Fruit fly (Drosophila melanogaster) whole organism, embryonic: ENCODE data around the gene Rrp45.

ENCODE experiments used
- CG17359 ChIP-seq: fragments of 200-800 bp; sonication (Bioruptor generic); optimal IDR thresholded peaks from 3 replicates; lab custom pipeline; 2018; ENCODE audit warnings: missing biosample characterization, mild to moderate bottlenecking, missing genetic modification characterization, moderate library complexity
- kah ChIP-seq: fragments of 200-800 bp; sonication (Bioruptor generic); optimal IDR thresholded peaks from 2 replicates; lab custom pipeline; 2018; ENCODE audit warnings: missing biosample characterization, mild to moderate bottlenecking, missing genetic modification characterization
- slp2 ChIP-seq: fragments of 200-800 bp; sonication (Bioruptor generic); optimal IDR thresholded peaks from 2 replicates; lab custom pipeline; 2016; ENCODE audit warnings: missing biosample characterization, missing genetic modification characterization
- tgo ChIP-seq: fragments of 200-800 bp; sonication (Bioruptor generic); IDR thresholded peaks from 3 replicates; pipeline ENCODE4 v1.3.6; 2022; ENCODE audit warnings: missing biosample characterization, missing genetic modification characterization
- tup ChIP-seq: fragments of 200-800 bp; sonication (Bioruptor generic); optimal IDR thresholded peaks from 2 replicates; lab custom pipeline; 2016; ENCODE audit warnings: missing biosample characterization, mild to moderate bottlenecking, missing genetic modification characterization, moderate library complexity

dm6 chrX:16821216-16821615, 30.1 kb upstream of the Rrp45 start:
- TF ChIP-seq tgo (GFP tag; lab: Robert Waterston, UW) (no peak), kah (no peak), CG17359 (tag; lab: Kevin White, UChicago) (peak; percentile 23), slp2 (GFP tag; lab: Kevin White, UChicago) (no peak), tup (GFP tag; lab: Kevin White, UChicago) (no peak)
